Worm (Caenorhabditis elegans) whole organism, late embryonic: Measurements from ENCODE around the gene rpap-3.

Source experiments
- che-1 ChIP-seq: sonication (generic microtip); optimal IDR thresholded peaks from 2 replicates; lab custom pipeline; 2016; ENCODE audit warnings: mild to moderate bottlenecking, missing genetic modification characterization, missing compliant biosample characterization
- elt-2 ChIP-seq: sonication (generic microtip); optimal IDR thresholded peaks from 2 replicates; lab custom pipeline; 2016; ENCODE audit warnings: missing genetic modification reagents, missing genetic modification characterization, missing compliant biosample characterization
- fkh-10 ChIP-seq: fragments of 150-350 bp; optimal IDR thresholded peaks from 2 replicates; lab custom pipeline; 2014; ENCODE audit warnings: missing biosample characterization, missing genetic modification reagents, missing genetic modification characterization
- nhr-11 ChIP-seq: fragments of 150-350 bp; optimal IDR thresholded peaks from 2 replicates; lab custom pipeline; 2014; ENCODE audit warnings: missing biosample characterization, missing genetic modification characterization
- tbx-7 ChIP-seq: sonication (generic microtip); optimal IDR thresholded peaks from 2 replicates; lab custom pipeline; 2016; ENCODE audit warnings: missing genotype, missing genetic modification characterization, missing compliant biosample characterization

DNA sequence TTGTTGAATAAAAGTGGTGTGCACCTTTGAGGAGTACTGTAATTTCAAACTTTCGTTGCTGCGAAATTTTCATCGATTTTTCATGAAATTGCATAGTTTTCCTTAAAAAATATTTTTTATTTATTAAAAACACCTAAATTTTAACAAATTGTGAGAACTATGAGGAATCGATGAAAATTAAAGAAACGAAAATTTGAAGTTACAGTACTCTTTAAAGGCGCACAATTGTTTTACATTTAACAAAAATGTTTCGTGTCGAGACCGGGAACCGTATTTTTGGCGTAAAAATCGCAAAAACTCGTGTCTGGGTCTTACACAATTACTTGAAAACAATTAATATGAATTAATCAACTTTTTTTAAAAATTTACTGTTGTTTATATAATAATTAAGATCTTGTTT is 8.6 kb downstream of the rpap-3 start, which contains the start of gene rdl-1:
- TF ChIP-seq nhr-11 (tag; lab: Kevin White, UChicago): no peak
- TF ChIP-seq che-1 (tag; lab: Kevin White, UChicago): no peak
- no peak for TF ChIP-seq tbx-7 (tag; lab: Kevin White, UChicago)
- TF ChIP-seq elt-2 (tag; lab: Kevin White, UChicago): no peak
- TF ChIP-seq fkh-10: no peak
